Worm (Caenorhabditis elegans) whole organism, dauer: Measurements from ENCODE around the gene Y7A9D.1.
"Not testable (repeated sequence)": the region's sequence is repeated elsewhere in the genome, so short reads cannot be mapped to it uniquely, and the experiment has no call there.

Source experiments
- unc-62 ChIP-seq: sonication (generic microtip); optimal IDR thresholded peaks from 2 replicates; lab custom pipeline; 2017; ENCODE audit warnings: missing biosample characterization, missing genetic modification reagents, missing genetic modification characterization

The Y7A9D.1 gene

DNA sequence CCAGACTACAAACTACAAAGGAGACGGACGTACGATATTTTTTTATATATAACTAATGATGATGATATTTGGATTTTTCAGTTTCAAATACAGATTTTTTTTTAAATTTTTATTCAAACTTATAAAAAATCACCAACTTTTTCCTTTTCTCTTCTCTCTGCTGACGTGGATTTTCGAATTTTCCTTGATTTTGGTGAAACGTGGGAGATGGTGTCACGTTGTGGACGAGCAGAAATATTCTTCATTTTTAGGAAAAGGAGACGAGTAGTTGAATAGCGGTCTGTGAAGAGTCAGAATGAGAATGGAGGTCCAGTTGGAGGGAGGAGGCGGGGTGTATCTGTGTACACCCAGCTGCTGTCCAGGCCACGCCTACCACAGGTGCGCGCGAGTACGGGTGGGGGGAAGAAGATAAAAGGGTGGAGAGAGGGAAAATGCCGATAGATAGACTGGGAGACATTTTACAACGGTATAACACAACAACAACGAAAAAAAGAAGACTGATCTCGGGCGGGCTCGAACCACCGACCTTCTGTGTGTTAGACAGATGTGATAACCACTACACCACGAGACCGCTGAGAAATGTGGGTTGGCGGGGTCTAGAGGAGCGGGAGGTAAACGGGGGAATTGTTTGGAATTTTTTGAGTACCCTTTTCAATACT lies at the start of gene Y7A9D.1:
Gene Y7A9D.1 (minus strand): TSS at position 283 of the 659 bp plus-strand sequence.
- no peak for TF ChIP-seq unc-62 (GFP tag; lab: Kevin White, UChicago)

DNA sequence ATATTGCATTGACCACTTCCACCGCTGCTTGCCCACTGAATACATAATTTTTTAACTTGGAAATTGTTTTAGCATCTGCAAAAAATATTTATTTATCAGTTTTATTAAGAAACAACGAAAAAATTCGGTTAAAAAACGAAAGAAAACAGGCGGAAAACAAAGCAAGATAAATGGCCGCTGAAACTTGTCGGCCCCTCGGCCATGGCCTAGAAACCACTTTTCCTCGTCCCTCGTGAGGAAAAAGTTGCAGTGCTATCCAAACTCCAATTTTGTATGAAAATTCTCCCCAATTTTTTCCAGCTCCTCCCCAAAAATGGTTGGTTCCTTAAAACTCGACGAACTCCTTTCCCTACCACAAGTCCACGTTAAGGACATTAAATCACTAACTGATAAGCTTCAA lies 42.3 kb upstream of the Y7A9D.1 start, which contains the start of gene Y10G11A.1:
Gene Y10G11A.1 (plus strand): TSS at position 301 of the 400 bp plus-strand sequence.
- not testable (repeated sequence) for TF ChIP-seq unc-62 (GFP tag; lab: Kevin White, UChicago)

DNA sequence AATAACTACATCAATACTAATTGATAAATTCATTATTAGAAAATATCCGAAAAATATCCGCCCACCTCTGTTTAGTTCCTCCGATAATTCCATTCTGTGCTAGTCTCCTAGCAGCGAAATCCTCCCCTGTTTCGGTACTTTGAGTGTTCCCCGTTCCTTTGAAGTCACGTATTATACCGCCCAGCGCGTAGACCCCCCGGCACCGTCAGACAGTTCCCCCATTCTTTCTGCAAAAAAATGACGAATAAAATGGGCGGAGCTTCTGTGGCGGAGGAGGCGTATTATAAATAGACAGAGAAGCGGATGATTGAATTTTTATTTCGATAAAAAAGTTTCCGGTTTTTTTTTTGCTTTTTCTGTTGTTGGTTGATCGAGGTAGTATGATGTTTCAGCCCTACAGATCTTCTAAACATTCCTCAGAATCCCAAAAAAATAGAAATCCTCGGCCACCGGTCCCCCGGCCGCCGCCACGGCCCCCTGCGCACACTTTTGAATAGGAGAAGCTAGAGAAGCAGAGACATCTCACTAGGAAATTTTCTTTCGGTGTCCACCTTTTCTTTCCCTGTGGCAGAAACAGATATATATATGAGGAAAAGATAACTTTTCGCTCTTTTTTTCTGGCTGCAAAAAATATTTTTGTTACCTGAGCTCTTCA lies 40.0 kb upstream of the Y7A9D.1 start:
- TF ChIP-seq unc-62 (GFP tag; lab: Kevin White, UChicago) = no peak

DNA sequence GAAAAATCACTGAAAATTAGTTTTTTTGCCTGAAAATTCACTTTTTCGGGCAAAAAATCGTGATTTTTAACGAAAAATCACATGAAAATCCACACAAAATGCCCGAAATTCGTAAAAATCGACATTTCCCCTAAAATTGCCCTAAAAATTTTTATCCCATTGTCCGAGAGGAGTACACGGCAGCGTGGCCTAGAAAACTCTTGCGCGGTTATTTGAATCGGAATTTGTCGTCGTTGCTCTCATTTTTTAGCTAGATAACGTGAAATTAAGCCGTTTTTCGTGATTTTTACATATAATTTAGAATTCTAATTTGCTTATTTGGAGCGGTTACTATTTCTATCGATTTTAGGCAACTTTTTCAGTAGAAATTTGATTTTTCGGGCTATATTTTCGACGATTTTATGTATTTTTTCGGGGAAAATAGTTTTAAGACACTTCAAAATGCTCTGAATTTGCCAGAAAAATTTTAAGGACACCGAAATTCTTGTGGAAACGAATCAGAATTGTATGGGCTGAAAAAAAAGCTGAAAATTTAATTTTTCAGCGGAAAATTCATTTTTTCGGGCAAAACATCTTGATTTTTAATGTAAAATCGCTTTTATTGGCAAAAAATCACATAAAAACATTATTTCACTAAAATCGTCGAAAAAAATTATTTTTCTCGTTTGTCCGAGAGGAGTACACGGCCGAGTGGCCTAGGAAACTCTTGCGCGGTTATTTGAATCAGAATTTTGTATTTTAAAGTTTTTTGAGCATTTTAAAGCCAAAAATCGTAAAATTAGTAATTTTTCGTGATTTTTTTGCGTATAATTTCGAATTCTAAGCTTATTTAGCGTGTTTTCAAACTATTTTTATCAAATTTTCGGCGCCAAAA lies 33.3 kb upstream of the Y7A9D.1 start:
- TF ChIP-seq unc-62 (GFP tag; lab: Kevin White, UChicago) = no peak

DNA sequence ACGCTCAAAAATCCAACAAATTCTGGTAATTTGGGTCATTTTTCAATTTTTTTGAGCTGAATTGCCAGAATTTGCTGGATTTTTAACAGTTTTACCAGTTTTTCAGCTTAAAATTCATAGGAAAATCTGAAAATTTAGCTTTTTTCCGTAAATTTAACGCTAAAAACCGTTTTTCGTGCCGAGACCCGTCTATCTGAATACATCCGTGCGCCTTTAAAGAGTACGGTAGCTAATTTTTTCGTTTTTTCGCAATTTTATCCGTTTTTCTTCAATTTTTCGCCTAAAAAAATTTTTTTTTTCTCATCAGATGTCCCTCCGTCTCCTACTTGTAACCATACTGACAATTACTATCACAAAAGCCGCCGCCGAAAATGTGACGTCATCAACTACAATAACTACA lies 29.7 kb upstream of the Y7A9D.1 start, which contains the start of gene Y65A5A.2:
Gene Y65A5A.2 (plus strand): TSS at position 308 of the 400 bp plus-strand sequence.
- TF ChIP-seq unc-62 (GFP tag; lab: Kevin White, UChicago) = no peak

ce11 chrIV:16410078-16410636 lies 28.1 kb upstream of the Y7A9D.1 start:
- no peak for TF ChIP-seq unc-62 (GFP tag; lab: Kevin White, UChicago)

ce11 chrIV:16407800-16408199 lies 25.8 kb upstream of the Y7A9D.1 start:
- no peak for TF ChIP-seq unc-62 (GFP tag; lab: Kevin White, UChicago)

- TF ChIP-seq unc-62 (GFP tag; lab: Kevin White, UChicago) = no peak
These were observed 21.3 kb upstream of the Y7A9D.1 start for ce11 chrIV:16403283-16403682.

DNA sequence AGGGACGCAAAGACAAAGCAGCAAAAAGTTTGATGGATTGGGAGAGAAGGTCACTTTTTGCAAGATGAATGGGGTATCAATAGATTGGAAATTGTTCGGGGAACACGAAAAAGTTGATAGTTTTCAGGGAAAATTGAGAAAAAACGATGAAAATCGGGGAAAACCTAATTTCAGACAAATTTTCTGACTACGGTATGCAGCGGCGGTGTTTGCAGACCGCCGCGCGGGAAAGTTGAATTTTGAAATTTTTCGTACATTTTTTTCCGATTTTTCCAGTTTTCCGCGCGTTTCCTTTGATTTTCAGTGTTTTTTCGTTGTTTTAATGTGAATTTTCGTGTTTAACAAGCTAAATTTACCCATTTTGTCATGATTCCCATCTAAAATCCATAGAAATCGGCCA lies 19.4 kb upstream of the Y7A9D.1 start:
- no peak for TF ChIP-seq unc-62 (GFP tag; lab: Kevin White, UChicago)

DNA sequence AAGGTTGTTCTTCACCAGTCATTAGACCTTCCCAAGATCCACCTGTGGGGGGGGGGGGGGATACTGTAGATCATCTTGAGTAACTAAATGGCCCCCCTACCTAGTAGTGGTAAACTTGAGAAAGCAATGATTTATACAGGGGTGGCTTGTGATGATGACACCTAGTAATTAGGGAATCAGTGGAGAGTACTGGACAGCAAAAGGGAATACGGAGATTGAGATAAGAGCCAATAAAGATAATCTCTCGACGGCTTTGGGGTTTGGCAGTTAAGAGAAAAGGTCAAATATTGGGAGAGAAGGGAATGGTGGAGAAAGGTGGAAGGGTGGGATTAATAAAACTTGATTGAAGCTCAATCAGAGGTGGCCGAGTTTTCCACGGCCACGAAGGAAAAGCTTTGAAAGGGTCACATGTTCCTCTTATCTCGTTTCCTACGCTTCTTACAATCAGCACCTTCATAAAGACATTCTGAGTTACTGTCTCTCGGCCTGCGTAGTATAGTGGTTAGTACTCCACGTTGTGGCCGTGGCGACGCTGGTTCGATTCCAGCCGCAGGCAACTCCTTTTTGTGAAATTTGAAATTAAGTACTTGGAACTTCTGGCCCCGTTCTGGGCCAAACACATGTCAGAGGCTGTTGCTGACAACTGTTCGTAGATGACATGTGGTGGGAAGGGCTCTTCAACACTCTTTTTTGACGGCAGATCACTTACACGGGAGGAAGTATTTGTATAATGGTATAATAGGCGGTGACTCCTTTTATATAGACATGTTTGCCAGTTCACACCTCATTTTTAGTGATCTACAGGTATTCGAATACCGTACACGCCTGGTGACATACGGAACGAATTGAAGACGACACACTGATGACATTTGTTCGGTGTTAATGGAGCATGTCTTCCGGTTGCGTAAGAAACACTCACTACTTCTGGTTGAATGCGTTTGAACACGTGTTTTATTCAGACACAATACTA lies 18.7 kb upstream of the Y7A9D.1 start:
- TF ChIP-seq unc-62 (GFP tag; lab: Kevin White, UChicago) = no peak

DNA sequence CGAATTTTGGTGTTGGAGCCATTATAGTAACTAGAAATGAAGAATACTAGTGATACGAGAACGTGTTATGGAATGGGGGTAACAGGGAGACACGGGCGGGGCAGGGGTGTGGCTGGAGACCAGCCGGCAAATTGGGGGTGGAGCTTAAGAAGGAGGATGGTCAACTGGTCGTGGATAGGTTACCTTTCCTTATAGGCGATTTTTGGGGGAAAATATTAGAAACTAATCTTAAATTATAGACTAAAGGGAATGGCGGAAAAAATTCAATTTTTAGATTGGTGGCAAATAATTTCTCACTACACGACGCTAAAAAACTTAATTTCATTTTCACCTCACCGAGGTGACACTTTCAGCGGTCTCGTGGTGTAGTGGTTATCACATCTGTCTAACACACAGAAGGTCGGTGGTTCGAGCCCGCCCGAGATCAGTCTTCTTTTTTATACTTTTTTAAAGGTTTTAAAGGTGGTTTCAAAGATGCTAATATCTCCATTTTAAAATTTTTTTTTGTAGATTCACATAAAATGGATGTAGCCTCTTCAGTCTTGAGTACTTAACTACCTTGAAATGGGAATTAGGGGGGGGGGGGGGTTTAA lies 17.9 kb upstream of the Y7A9D.1 start, which contains the start of gene Y65A5A.1:
Gene Y65A5A.1 (minus strand): TSS at position 51 of the 593 bp plus-strand sequence.
- no peak for TF ChIP-seq unc-62 (GFP tag; lab: Kevin White, UChicago)

DNA sequence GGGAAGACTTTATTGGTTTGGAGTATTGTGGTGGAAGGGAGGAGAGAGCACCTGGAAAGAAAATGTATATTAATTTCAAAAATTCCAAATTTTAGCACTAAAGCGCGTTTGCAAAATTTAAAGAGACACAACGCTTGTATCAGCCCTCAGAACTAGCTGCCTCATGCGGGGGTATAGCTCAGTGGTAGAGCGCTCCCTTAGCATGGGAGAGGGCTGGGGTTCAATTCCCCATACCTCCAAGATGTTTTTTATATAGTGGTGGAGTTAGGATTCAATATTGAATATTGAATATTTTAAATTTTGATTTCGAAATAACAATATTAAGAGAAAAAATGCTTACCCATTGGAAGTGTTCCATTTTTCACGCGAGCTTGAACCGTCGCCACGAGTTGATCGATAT lies 17.0 kb upstream of the Y7A9D.1 start:
- no peak for TF ChIP-seq unc-62 (GFP tag; lab: Kevin White, UChicago)

- no peak for TF ChIP-seq unc-62 (GFP tag; lab: Kevin White, UChicago)
These were observed 16.0 kb upstream of the Y7A9D.1 start for ce11 chrIV:16397845-16398607.
